Fruit fly (Drosophila melanogaster) whole organism, wandering third instar larva: Measurements from ENCODE around the gene CG6661.

ENCODE experiments used
- CG32264 ChIP-seq: fragments of 200-800 bp; sonication (Bioruptor generic); optimal IDR thresholded peaks from 2 replicates; lab custom pipeline; 2016; ENCODE audit warnings: missing biosample characterization, missing genetic modification characterization
- CG9705 ChIP-seq: fragments of 200-800 bp; sonication (Bioruptor generic); optimal IDR thresholded peaks from 2 replicates; lab custom pipeline; 2018; ENCODE audit warnings: missing biosample characterization, mild to moderate bottlenecking, missing genetic modification characterization
- CrebA ChIP-seq: fragments of 200-800 bp; sonication (Bioruptor generic); optimal IDR thresholded peaks from 2 replicates; lab custom pipeline; 2016; ENCODE audit warnings: missing biosample characterization, mild to moderate bottlenecking, missing genetic modification characterization, borderline replicate concordance
- Dfd ChIP-seq: fragments of >200 bp; optimal IDR thresholded peaks from 2 replicates; lab custom pipeline; 2017; ENCODE audit warnings: missing biosample characterization, missing genetic modification characterization
- Dif ChIP-seq: fragments of 200-275, 200-300 bp; sonication (Bioruptor generic); optimal IDR thresholded peaks from 2 replicates; lab custom pipeline; 2018; ENCODE audit warnings: missing biosample characterization, missing genetic modification characterization; ENCODE audit not compliant: partially characterized antibody
- HLH106 ChIP-seq: fragments of 200-800 bp; optimal IDR thresholded peaks from 3 replicates; lab custom pipeline; 2019; ENCODE audit warnings: missing biosample characterization, mild to moderate bottlenecking, missing genetic modification characterization, moderate library complexity
- Hnf4 ChIP-seq: fragments of 200-800 bp; sonication (Bioruptor generic); optimal IDR thresholded peaks from 2 replicates; lab custom pipeline; 2016; ENCODE audit warnings: missing biosample characterization, mild to moderate bottlenecking, missing genetic modification characterization
- Hr78 ChIP-seq: fragments of >200 bp; optimal IDR thresholded peaks from 2 replicates; lab custom pipeline; 2017; ENCODE audit warnings: missing biosample characterization, missing genetic modification characterization
- Jra ChIP-seq: sonication (Bioruptor generic); optimal IDR thresholded peaks from 2 replicates; lab custom pipeline; 2016; ENCODE audit warnings: missing biosample characterization, missing genetic modification characterization
- Mio ChIP-seq: sonication (Bioruptor generic); optimal IDR thresholded peaks from 2 replicates; lab custom pipeline; 2016; ENCODE audit warnings: missing biosample characterization, missing genetic modification characterization
- N ChIP-seq: fragments of >200 bp; optimal IDR thresholded peaks from 2 replicates; lab custom pipeline; 2018; ENCODE audit warnings: missing biosample characterization, missing external identifiers, missing genetic modification characterization
- Rel ChIP-seq, 2 experiments: fragments of 200-800 bp; sonication (Bioruptor generic) in 1 of 2; optimal IDR thresholded peaks; 2 replicates in 1 of 2; 3 replicates in 1 of 2; lab custom pipeline; 2016 to 2019; ENCODE audit warnings: mild to moderate bottlenecking in 2 of 2, missing biosample characterization in 2 of 2, missing genetic modification characterization in 2 of 2, moderate library complexity in 1 of 2
- Sp1 ChIP-seq: fragments of 200-800 bp; sonication (Bioruptor generic); optimal IDR thresholded peaks from 3 replicates; lab custom pipeline; 2019; ENCODE audit warnings: missing biosample characterization, mild to moderate bottlenecking, missing genetic modification characterization, moderate library complexity
- br ChIP-seq: fragments of 200-800 bp; sonication (Bioruptor generic); optimal IDR thresholded peaks from 2 replicates; lab custom pipeline; 2016; ENCODE audit warnings: missing biosample characterization, missing genetic modification characterization
- brk ChIP-seq: fragments of 200-800 bp; sonication (Bioruptor generic); optimal IDR thresholded peaks from 2 replicates; lab custom pipeline; 2016; ENCODE audit warnings: missing biosample characterization, mild to moderate bottlenecking, missing genetic modification characterization
- dl ChIP-seq, 2 experiments: fragments of 175-275, 200-275 bp in 1 of 2; fragments of 200-275 bp in 1 of 2; sonication (Bioruptor generic); optimal IDR thresholded peaks; lab custom pipeline; 2018; ENCODE audit warnings: mild to moderate bottlenecking in 2 of 2, missing biosample characterization in 2 of 2, missing genetic modification characterization in 2 of 2, moderate library complexity in 2 of 2; ENCODE audit not compliant: partially characterized antibody in 2 of 2, insufficient read depth in 1 of 2
- dmrt93B ChIP-seq: fragments of 200-800 bp; sonication (Bioruptor generic); optimal IDR thresholded peaks from 2 replicates; lab custom pipeline; 2018; ENCODE audit warnings: missing biosample characterization, mild to moderate bottlenecking, missing genetic modification characterization
- dsf ChIP-seq: sonication (Bioruptor generic); optimal IDR thresholded peaks from 2 replicates; lab custom pipeline; 2016; ENCODE audit warnings: missing biosample characterization, missing genetic modification characterization, borderline replicate concordance
- foxo ChIP-seq, 2 experiments: fragments of 200-800 bp; sonication (Bioruptor generic); optimal IDR thresholded peaks; 2 replicates in 1 of 2; 3 replicates in 1 of 2; lab custom pipeline; 2016 to 2017; ENCODE audit warnings: missing biosample characterization in 2 of 2, missing genetic modification characterization in 2 of 2
- fru ChIP-seq: fragments of 200-800 bp; sonication (Bioruptor generic); optimal IDR thresholded peaks from 3 replicates; lab custom pipeline; 2016; ENCODE audit warnings: missing biosample characterization, mild to moderate bottlenecking, missing genetic modification characterization
- jim ChIP-seq: fragments of 175-275, 200-325 bp; sonication (Bioruptor generic); optimal IDR thresholded peaks from 2 replicates; lab custom pipeline; 2016; ENCODE audit warnings: missing biosample characterization, mild to moderate bottlenecking, missing genetic modification characterization
- pan ChIP-seq: fragments of >200 bp; optimal IDR thresholded peaks from 2 replicates; lab custom pipeline; 2017
- psq ChIP-seq: fragments of 200-800 bp; sonication (Bioruptor generic); optimal IDR thresholded peaks from 3 replicates; lab custom pipeline; 2017; ENCODE audit warnings: missing biosample characterization, mild to moderate bottlenecking, missing genetic modification characterization, moderate library complexity
- rgr ChIP-seq: fragments of 200-800 bp; sonication (Bioruptor generic); optimal IDR thresholded peaks from 3 replicates; lab custom pipeline; 2016; ENCODE audit warnings: missing biosample characterization, mild to moderate bottlenecking, missing genetic modification characterization
- sage ChIP-seq: fragments of 200-800 bp; sonication (Bioruptor generic); optimal IDR thresholded peaks from 2 replicates; lab custom pipeline; 2016; ENCODE audit warnings: missing biosample characterization, mild to moderate bottlenecking, missing genetic modification characterization
- sv ChIP-seq: fragments of 200-800 bp; sonication (Bioruptor generic); optimal IDR thresholded peaks from 3 replicates; lab custom pipeline; 2016; ENCODE audit warnings: missing biosample characterization, missing genetic modification characterization
- tai ChIP-seq: sonication (Bioruptor generic); optimal IDR thresholded peaks from 2 replicates; lab custom pipeline; 2016; ENCODE audit warnings: missing biosample characterization, missing genetic modification characterization
- woc ChIP-seq: sonication (Bioruptor generic); optimal IDR thresholded peaks from 2 replicates; lab custom pipeline; 2016; ENCODE audit warnings: missing biosample characterization, mild to moderate bottlenecking, missing genetic modification characterization

The CG6661 gene

DNA sequence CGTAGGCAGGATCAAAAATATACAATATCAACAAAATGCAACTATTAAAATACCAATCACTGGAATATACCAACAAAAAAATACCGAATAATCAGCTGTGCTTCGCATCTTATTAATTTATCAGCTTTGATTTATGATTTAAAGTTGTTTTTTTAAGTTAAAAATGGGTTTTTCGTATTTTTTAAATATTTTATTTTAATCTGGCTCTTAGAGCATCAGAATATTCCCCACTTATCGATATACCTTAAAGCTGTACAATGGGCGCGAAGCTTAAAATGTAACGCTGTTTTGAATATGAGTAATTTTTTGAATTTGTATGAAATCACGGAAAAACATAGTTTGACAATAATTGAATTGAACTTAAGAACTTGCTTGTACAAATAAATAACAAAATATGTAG, 35.4 kb upstream of the CG6661 start, which contains the start of gene CG17359:
TSS of gene CG17359 (minus strand) at position 48 of the 400 bp plus-strand sequence.
- no peak for TF ChIP-seq woc (GFP tag; lab: Kevin White, UChicago)
- TF ChIP-seq tai (GFP tag; lab: Kevin White, UChicago): no peak
- no peak for TF ChIP-seq rgr
- TF ChIP-seq dsf (GFP tag; lab: Kevin White, UChicago): no peak
- TF ChIP-seq foxo (GFP tag; optimal IDR thresholded peaks at IDR 0.05; lab: Kevin White, UChicago): no peak
- no peak for TF ChIP-seq Sp1 (GFP tag; lab: Kevin White, UChicago)
- TF ChIP-seq br: no peak
- TF ChIP-seq CrebA (GFP tag; lab: Kevin White, UChicago): no peak
- TF ChIP-seq Hr78: no peak
- no peak for TF ChIP-seq Dfd (GFP tag; lab: Kevin White, UChicago)
- TF ChIP-seq pan: no peak
- no peak for TF ChIP-seq jim (GFP tag; lab: Kevin White, UChicago)
- no peak for TF ChIP-seq Mio (GFP tag; lab: Kevin White, UChicago)
- TF ChIP-seq Hnf4: no peak
- TF ChIP-seq dl (GFP tag; optimal IDR thresholded peaks at IDR 0.05; lab: Kevin White, UChicago; ENCODE audit: insufficient read depth in 1 of 2, partially characterized antibody in 2 of 2): no peak
- no peak for TF ChIP-seq CG9705 (GFP tag; lab: Kevin White, UChicago)
- no peak for TF ChIP-seq CG32264 (GFP tag; lab: Kevin White, UChicago)
- TF ChIP-seq dmrt93B (GFP tag; lab: Kevin White, UChicago): no peak
- no peak for TF ChIP-seq Rel (GFP tag; optimal IDR thresholded peaks at IDR 0.05; lab: Kevin White, UChicago)
- TF ChIP-seq Rel (tag; optimal IDR thresholded peaks at IDR 0.05; lab: Kevin White, UChicago): no peak

DNA sequence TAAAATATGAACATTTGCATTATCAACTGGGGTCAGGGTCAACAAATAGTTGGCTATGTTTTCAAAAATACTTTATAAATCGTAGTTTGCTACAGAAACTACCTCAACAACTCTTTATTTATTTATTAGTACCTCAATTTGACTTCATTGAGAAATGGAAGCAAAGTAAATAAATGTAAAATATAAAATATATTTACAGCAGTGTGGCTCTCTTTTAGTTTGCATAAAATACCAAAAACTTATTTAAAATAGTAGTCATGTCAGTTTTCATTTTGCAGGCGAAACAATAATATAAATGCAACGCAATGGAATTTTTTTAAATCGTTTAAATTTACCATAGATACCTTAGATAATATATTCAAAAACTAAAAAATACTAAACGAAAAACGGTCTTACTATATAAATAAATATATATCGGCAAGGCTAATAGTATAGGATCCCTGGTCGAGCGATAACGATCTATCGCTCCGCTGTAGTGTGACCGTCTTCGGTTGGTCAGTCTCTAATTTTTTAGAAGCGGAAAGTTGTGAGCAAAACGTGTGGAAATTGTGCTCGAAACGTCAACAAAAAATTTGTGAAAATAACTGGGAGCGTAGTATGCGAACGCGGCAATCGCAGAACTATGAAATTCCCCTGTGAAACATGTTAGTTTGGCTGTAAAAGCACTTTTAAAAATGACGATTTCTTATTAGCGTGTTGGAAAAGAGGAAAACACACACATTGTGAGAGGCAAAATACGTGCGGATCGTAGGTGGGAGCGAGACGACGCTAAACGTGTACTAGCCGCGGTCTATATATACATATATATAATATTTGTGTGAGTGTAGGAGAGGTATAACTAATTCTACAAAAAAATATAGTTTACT, 32.7 kb upstream of the CG6661 start, which contains the start of the genes Nprl3 and upSET:
TSS of gene Nprl3 (minus strand) at position 223 of the 866 bp plus-strand sequence.
TSS of gene upSET (plus strand) at position 470 of the 866 bp plus-strand sequence.
- TF ChIP-seq woc (GFP tag; lab: Kevin White, UChicago) (peak; percentile 23), brk (GFP tag; lab: Kevin White, UChicago) (peak; percentile 38), HLH106 (tag; lab: Kevin White, UChicago) (peak; percentile 14), Rel (GFP tag; optimal IDR thresholded peaks at IDR 0.05; lab: Kevin White, UChicago) (no peak), Rel (tag; optimal IDR thresholded peaks at IDR 0.05; lab: Kevin White, UChicago) (peak; percentile 89), sv (GFP tag; lab: Kevin White, UChicago) (peak; percentile 44), Sp1 (GFP tag; lab: Kevin White, UChicago) (peak; percentile 14), rgr (peak; percentile 17), CG9705 (GFP tag; lab: Kevin White, UChicago) (no peak), dsf (GFP tag; lab: Kevin White, UChicago) (peak; percentile 32), dmrt93B (GFP tag; lab: Kevin White, UChicago) (no peak), N (GFP tag; lab: Kevin White, UChicago) (no peak)

DNA sequence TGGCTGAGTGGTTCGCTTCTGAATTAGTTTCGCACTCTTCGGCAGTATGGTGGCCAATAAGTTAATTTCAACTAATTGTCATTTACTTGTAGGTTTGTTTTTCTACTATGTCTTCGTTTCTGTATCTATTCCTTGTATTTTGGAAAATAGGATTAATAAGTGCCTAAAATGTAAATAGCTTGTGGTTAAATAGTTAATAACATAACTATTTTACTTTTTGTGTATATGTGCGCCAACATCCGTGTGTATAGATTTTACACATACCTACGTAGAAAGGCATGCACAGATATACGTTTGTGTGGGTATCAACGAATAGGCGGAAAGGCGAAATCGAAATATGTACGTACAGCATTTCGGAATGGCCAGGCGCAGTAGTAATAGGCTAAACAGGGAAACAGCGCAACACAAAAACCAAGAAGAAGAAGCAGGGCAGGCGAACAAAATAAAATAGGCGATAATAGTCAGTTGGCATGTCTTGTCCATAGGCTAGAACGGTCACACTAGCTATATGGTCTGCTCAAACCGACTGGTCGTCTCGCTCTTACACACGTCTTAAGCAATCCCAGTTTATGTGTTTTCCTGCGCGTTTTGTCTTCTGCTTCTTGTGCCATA, 31.9 kb upstream of the CG6661 start:
- TF ChIP-seq Mio (GFP tag; lab: Kevin White, UChicago): no peak
- peak; percentile 30 for TF ChIP-seq Jra (GFP tag; lab: Kevin White, UChicago)
- no peak for TF ChIP-seq foxo (GFP tag; optimal IDR thresholded peaks at IDR 0.05; lab: Kevin White, UChicago)
- no peak for TF ChIP-seq Rel (GFP tag; optimal IDR thresholded peaks at IDR 0.05; lab: Kevin White, UChicago)
- TF ChIP-seq Rel (tag; optimal IDR thresholded peaks at IDR 0.05; lab: Kevin White, UChicago): peak; percentile 47
- TF ChIP-seq br: peak; percentile 21
- TF ChIP-seq sage (GFP tag; lab: Kevin White, UChicago): peak; percentile 28
- no peak for TF ChIP-seq Dfd (GFP tag; lab: Kevin White, UChicago)
- no peak for TF ChIP-seq CrebA (GFP tag; lab: Kevin White, UChicago)
- peak; percentile 32 for TF ChIP-seq Dif
- TF ChIP-seq psq (GFP tag; lab: Kevin White, UChicago): peak; percentile 100

DNA sequence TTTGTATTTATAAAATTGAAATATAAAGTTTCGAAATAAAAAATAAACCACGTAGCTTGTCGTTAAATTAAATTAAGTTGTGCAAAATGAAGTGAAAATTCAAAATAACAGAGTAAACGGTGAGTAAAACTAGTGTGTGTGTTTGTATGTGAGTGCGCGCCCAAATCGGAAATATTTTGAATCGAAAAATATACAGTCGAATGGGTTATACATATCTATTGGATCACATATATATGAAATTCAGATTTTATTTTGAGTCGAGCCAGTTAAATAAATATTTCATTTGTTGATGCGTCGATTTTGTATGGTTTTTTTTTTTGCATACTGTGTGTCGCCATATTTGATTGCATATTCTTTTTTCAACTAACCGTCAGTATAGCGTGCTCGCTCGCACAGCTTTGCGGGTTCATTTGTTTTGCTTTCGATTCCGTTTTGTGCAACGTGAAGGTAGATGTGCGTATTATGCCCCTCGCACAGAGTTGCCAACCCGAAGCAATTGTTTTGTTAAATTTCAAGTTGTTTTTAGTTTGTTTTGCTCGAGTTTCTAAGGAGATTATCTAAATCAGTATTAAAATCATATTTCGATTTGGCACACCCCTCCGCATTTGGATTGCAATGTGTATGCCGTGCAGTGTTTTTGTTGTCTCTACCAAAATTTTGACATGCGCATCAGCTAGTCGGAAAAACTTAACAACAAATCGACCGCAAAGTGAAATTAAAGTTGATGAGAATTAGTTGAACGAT, 31.1 kb upstream of the CG6661 start:
- TF ChIP-seq fru (GFP tag; lab: Kevin White, UChicago): peak; percentile 28
- peak; percentile 74 for TF ChIP-seq jim (GFP tag; lab: Kevin White, UChicago)
- TF ChIP-seq N (GFP tag; lab: Kevin White, UChicago): no peak
- TF ChIP-seq Rel (GFP tag; optimal IDR thresholded peaks at IDR 0.05; lab: Kevin White, UChicago): no peak
- TF ChIP-seq Rel (tag; optimal IDR thresholded peaks at IDR 0.05; lab: Kevin White, UChicago): peak; percentile 4
